Fruit fly (Drosophila melanogaster) ovary, adult (tissue): ENCODE data around the gene Tet.

ENCODE experiments used
- CG17801 ChIP-seq: fragments of 200-800 bp; optimal IDR thresholded peaks from 2 replicates; lab custom pipeline; 2019; ENCODE audit warnings: missing biosample characterization, mild to moderate bottlenecking, missing genetic modification characterization, moderate library complexity; ENCODE audit not compliant: partially characterized antibody

The Tet gene

DNA sequence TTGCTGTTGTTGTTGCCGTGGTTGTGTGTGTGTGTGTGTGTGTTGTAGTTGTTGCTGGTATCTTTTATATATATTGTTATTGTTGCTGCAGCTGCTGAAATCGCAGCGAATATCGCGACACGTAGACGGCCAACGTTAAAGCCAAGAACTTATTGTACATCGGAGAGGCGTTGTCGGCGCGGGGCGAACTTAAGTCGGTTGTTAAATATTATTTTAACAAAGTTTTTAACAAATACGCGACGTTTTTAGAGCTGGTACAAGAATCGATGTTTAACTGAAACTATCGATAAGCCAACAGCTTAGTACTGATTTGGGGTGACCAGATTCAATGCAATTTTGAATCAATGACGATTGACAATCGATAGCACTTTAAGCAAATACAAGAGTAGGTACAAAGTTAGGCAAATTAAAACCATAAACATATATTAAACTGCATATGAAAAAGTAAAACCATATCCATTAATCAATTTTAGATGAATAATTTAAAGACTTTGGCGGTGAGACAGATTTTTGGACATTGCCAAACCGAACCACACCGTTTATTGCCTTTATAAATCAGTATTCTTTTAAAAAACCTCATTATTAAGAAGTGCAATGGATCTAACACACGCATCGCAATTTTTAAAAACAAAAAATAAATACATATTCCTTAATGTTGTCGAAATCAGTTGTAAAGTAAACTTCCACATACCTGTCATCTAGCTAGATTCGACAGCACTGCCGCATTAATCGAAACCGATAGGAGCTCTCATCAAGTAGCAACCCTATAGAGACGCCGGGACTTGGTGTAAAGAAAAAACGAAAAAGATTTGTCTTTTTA is 112.5 kb downstream of the Tet start, which contains the start of the genes Mrtf and Non2:
Gene Mrtf (minus strand): TSS at position 268 of the 820 bp plus-strand sequence.
Gene Non2 (plus strand): TSS at position 731 of the 820 bp plus-strand sequence.
- no peak for TF ChIP-seq CG17801 (GFP tag; lab: Kevin White, UChicago)

DNA sequence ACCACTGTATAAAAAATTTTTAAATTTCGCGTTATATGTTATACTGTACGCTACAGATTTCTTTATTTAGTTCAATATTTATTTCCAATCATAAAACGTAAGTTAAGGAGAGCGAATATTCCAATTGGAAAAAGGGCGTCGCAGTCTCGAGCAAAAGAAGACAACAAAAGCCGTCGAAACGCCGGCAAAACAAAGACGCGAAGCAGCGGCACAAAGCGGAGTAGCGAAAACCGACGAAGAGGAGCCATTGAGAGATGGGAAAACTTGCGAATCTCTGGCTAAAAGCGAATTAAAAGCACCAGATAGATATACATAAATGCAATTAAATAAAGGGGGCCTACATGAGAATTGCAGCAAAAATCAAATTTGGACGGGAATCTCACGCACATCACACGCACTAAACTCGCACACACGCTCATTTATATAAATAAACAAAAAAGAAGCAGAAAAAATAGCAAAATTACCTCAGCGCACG is 113.1 kb downstream of the Tet start:
- no peak for TF ChIP-seq CG17801 (GFP tag; lab: Kevin White, UChicago)

DNA sequence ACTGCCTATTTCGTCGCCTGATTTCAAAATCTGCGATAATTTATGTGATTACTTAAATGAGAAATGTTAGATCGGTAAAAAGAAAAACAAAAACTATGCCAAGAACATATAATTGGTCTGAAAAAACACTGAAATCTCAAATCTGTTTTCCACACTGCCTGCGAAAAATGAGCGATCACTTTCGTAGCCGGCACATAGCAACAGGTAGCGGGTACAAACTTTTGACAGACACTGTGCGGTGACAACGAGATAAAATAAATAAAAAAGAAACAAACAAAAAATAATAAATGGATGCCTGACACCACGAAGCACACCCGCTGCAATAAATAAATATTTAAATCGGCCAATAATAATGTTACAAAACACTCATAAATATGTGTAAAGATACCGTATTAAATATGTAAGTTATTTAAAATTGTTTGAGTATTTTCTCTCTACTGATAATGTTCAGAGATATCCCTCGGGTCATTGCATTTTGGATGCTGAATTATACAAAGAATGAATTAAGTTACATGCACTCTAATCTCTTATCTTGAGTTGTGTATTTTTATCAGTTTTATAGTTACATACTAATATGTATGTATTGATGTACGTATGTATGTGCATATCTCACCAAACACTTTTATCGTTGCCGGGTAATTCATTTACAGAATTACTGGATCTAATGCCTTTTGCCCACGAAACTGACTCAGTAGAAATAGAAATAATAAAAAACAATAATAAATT is 113.8 kb downstream of the Tet start:
- TF ChIP-seq CG17801 (GFP tag; lab: Kevin White, UChicago), result no peak

DNA sequence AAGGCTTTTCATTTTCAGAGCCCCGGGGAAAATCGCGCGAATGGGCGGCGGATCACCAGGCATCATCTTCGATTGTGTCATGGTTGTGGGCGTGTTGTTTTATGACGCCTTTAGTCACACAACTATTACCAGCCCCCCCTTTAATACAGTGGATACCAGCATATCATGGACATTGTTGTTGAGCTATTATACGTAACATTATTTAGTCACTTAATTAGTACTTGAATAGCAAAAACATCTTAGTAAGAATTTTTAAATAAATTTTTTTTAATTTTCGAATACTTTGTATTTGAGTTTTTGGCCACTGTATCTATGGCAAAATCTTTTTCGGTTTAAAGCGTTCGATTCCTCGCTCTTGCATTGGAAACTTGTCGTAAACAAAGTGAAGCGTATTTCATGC is 115.2 kb downstream of the Tet start:
- TF ChIP-seq CG17801 (GFP tag; lab: Kevin White, UChicago), result no peak

DNA sequence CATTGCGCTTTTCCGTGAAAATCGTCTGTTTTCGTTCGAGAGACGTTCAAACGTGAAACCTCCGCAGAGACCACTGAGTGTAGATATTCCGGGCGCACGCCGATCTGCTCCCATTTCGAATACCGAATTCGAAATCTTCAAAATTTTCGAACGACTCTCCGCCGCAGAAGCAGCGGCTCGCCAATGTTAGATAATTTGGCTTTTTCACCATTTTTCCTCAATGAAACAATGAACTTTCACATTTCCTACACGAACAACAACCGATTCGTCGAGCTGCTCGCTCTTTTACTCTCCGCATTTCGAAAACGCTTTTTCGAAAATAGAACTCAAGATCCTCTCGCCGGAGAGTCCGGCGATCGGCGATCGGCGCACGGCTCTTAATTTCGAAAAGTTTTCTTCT is 116.8 kb downstream of the Tet start:
- no peak for TF ChIP-seq CG17801 (GFP tag; lab: Kevin White, UChicago)

DNA sequence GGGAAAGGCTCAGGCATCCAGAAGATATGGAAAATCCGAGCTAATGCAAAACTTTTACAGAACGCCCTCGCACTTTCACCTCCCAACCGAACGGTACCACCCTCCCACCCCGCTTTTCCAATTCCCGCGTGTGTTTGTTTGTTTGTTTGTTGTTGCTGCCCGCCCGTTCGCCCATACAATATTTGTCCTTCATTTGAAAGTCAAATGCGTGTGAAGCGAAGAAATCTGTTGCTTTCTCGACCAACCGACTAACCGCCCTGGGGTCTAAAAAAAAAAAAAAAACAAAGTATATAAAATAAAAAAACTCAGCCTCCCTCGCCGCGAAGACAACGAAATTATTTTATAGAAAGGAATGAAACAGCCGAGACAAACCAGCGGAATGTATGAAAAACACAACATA is 130.6 kb downstream of the Tet start:
- TF ChIP-seq CG17801 (GFP tag; lab: Kevin White, UChicago), result no peak

DNA sequence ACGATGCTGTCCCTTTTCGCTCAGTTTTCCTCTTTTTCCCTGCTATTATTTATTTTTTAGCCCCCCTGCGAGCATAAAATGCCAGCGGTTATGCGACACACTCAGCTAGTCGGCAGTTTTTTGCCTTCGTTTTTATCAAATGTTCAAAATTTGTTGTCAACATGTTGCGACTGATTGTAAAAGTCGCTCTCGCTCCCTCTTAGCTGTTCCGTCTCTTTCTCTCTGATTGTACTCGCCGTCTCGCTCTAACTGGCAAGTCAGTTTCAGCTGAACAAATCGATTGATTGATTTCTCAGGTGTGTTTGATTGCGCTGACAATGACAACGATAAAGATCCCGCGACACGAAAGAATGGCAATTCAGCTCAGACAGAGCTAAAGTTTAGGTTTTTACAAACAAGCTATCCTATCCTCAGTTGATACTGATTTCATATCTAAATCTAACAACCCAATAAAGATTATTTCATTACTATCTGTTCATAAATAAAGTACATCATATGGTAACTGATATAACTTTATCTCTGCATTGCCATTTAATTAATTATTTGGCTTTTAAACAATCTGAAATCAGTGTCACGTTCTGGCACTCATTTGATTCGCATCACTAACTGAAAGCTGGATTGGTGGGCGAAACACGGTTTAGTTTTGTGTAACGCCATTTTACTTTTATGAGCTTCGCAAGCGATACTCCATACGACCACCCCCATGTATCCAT is 133.1 kb downstream of the Tet start:
- TF ChIP-seq CG17801 (GFP tag; lab: Kevin White, UChicago), result no peak

DNA sequence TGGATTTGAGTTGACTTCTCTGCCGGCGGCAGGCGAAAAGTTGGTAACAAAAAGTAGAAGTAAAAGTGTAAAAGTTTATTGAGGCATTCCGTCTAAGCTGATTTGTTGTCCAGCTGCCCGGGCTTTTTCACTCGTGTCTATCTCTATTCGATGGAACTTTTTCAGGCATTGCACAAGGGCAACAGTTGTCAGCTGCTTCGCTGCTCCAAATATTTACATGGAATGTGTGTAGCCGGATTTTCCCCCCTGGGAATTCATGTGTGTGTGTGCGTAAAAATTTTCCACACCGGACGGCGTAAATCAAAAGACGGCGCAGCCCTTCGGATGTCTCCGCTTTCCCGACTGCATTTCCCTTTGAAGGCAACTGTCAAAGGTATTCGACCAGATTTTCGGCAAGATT is 134.0 kb downstream of the Tet start:
- no peak for TF ChIP-seq CG17801 (GFP tag; lab: Kevin White, UChicago)

DNA sequence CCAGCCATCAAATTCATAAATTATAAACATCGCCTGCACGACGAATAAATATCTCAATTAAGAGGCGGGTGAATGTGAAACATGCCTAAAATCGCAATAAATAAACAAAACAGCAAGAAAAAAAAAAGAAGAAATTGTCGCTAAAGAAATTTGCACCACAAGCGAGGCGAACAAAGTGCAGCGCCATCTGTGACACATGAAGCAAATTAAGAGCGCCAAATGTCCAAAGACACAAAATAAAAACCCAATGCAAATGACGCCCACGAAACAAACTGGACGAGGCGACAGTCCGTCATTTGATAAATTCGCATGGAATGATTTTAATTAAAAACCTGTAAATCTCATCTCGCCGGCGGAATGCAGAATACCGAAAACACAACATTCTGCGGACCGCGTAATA is 135.2 kb downstream of the Tet start:
- TF ChIP-seq CG17801 (GFP tag; lab: Kevin White, UChicago), result no peak

DNA sequence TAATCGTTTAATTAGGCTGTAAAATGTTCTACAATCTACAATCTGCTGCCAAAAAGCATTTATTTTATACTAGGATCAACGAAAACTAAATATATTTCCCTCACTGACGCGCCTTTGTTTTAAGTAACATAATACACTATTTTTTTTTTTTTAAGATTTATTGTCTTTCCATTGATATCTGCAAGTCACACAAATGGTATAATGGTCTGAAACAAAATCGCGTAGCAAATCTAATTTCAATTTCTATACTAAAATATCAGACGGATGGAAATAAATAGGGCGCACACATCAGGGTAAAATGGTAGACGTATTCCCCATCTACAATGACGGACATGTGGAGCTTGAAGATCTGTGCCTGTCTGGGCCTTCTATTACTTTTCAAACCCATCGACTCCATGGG is 139.5 kb downstream of the Tet start, which contains the start of gene Acp62F:
Gene Acp62F (plus strand): TSS at position 301 of the 400 bp plus-strand sequence.
- TF ChIP-seq CG17801 (GFP tag; lab: Kevin White, UChicago), result no peak
